Fruit fly (Drosophila melanogaster) whole organism, pupa: ENCODE results near the gene CG6878.

Source experiments
- CG13204 ChIP-seq: fragments of 200-800 bp; sonication (Bioruptor generic); optimal IDR thresholded peaks from 2 replicates; lab custom pipeline; 2018; ENCODE audit warnings: missing biosample characterization, mild to moderate bottlenecking, missing genetic modification characterization, moderate library complexity
- CG15710 ChIP-seq: fragments of 200-800 bp; sonication (Bioruptor generic); optimal IDR thresholded peaks from 2 replicates; lab custom pipeline; 2018; ENCODE audit warnings: missing biosample characterization, mild to moderate bottlenecking, missing genetic modification characterization, moderate library complexity
- Snoo ChIP-seq: fragments of 200-800 bp; sonication (Bioruptor generic); optimal IDR thresholded peaks from 3 replicates; lab custom pipeline; 2017; ENCODE audit warnings: missing biosample characterization, mild to moderate bottlenecking, missing genetic modification characterization, inconsistent platforms
- fd96Ca ChIP-seq: fragments of 200-800 bp; sonication (Bioruptor generic); IDR thresholded peaks from 3 replicates; pipeline ENCODE4 v1.3.6; 2022; ENCODE audit warnings: missing biosample characterization, missing genetic modification characterization
- gl ChIP-seq: fragments of 200-800 bp; sonication (Bioruptor generic); optimal IDR thresholded peaks from 2 replicates; lab custom pipeline; 2018; ENCODE audit warnings: missing biosample characterization, mild to moderate bottlenecking, missing genetic modification characterization

DNA sequence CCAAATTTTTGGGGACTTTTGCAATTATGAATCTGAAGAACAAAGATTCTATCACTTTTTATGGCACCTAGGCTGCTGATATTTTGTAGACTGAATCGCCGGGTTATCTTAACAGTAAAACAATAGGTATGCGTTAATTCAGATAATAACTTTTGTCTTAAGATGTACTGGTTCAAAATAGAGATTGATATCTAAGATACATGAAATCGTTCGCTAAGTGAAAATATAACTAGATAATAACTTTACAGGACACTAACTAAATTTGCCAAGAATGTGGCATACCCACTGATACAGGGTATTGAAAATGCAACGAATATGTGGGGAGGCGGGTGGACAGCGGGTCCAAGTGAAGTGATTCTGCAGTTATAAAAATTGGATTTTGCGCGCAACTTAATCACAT, 30.6 kb downstream of the CG6878 start:
- TF ChIP-seq fd96Ca (no peak), gl (tag; lab: Kevin White, UChicago) (no peak), CG15710 (tag; lab: Kevin White, UChicago) (no peak), CG13204 (GFP tag; lab: Kevin White, UChicago) (no peak), Snoo (no peak)
